Fruit fly (Drosophila melanogaster) whole organism, embryonic: ENCODE measurements around the gene VhaAC45RP.
A peak's percentile ranks its signal among the peaks of the same experiment; 100 is the strongest.

ENCODE experiments used
- Aef1 ChIP-seq: fragments of 200-800 bp; sonication (Bioruptor generic); IDR thresholded peaks from 3 replicates; pipeline ENCODE4 v1.3.6; 2022; ENCODE audit warnings: missing biosample characterization, missing genetic modification characterization
- Atf-2 ChIP-seq: fragments of 200-800 bp; sonication (Bioruptor generic); optimal IDR thresholded peaks from 2 replicates; lab custom pipeline; 2016; ENCODE audit warnings: missing biosample characterization, missing genetic modification characterization
- Bteb2 ChIP-seq: fragments of 200-800 bp; sonication (Bioruptor generic); optimal IDR thresholded peaks from 2 replicates; lab custom pipeline; 2016; ENCODE audit warnings: missing biosample characterization, missing genetic modification characterization
- CG10565 ChIP-seq: fragments of 200-800 bp; sonication (Bioruptor generic); optimal IDR thresholded peaks from 3 replicates; lab custom pipeline; 2016; ENCODE audit warnings: missing biosample characterization, mild to moderate bottlenecking, missing genetic modification characterization
- CG11247 ChIP-seq: fragments of 200-800 bp; sonication (Bioruptor generic); IDR thresholded peaks from 2 replicates; pipeline ENCODE4 v1.3.6; 2022; ENCODE audit warnings: missing biosample characterization, missing genetic modification characterization
- CG12155 ChIP-seq: fragments of 200-800 bp; sonication (Bioruptor generic); optimal IDR thresholded peaks from 3 replicates; lab custom pipeline; 2016; ENCODE audit warnings: missing biosample characterization, missing genetic modification characterization
- CG15011 ChIP-seq: fragments of 200-800 bp; sonication (Bioruptor generic); optimal IDR thresholded peaks from 3 replicates; lab custom pipeline; 2018; ENCODE audit warnings: missing biosample characterization, mild to moderate bottlenecking, missing genetic modification characterization
- CG17328 ChIP-seq: fragments of 200-800 bp; sonication (Bioruptor generic); IDR thresholded peaks from 2 replicates; pipeline ENCODE4 v1.3.6; 2022; ENCODE audit warnings: missing biosample characterization, missing genetic modification characterization
- CG17829 ChIP-seq: fragments of 200-800 bp; optimal IDR thresholded peaks from 2 replicates; lab custom pipeline; 2019; ENCODE audit warnings: missing biosample characterization, mild to moderate bottlenecking, missing genetic modification characterization, moderate library complexity
- CG18011 ChIP-seq: fragments of 200-800 bp; sonication (Bioruptor generic); optimal IDR thresholded peaks from 2 replicates; lab custom pipeline; 2017; ENCODE audit warnings: missing biosample characterization, missing genetic modification characterization, mild to moderate bottlenecking, moderate library complexity, missing genotype
- CG2889 ChIP-seq: fragments of 200-800 bp; sonication (Bioruptor generic); IDR thresholded peaks from 3 replicates; pipeline ENCODE4 v1.3.6; 2022; ENCODE audit warnings: missing biosample characterization, missing genetic modification characterization
- CG32532 ChIP-seq: fragments of 200-800 bp; sonication (Bioruptor generic); IDR thresholded peaks from 2 replicates; pipeline ENCODE4 v1.3.6; 2022; ENCODE audit warnings: missing biosample characterization, missing genetic modification characterization
- CG34224 ChIP-seq: fragments of 200-800 bp; sonication (Bioruptor generic); IDR thresholded peaks from 3 replicates; pipeline ENCODE4 v1.3.6; 2022; ENCODE audit warnings: missing biosample characterization, missing genetic modification characterization; ENCODE audit not compliant: partially characterized antibody
- CG43689 ChIP-seq: fragments of 200-800 bp; sonication (Bioruptor generic); IDR thresholded peaks from 2 replicates; pipeline ENCODE4 v1.3.6; 2022; ENCODE audit warnings: missing biosample characterization, missing genetic modification characterization
- CG7357 ChIP-seq: fragments of 200-800 bp; sonication (Bioruptor generic); IDR thresholded peaks from 3 replicates; pipeline ENCODE4 v1.3.6; 2022; ENCODE audit warnings: missing biosample characterization, missing genetic modification characterization
- CG7556 ChIP-seq: fragments of 200-800 bp; sonication (Bioruptor generic); optimal IDR thresholded peaks from 2 replicates; lab custom pipeline; 2017; ENCODE audit warnings: missing biosample characterization, mild to moderate bottlenecking, missing genetic modification characterization
- CG7963 ChIP-seq: fragments of 200-800 bp; sonication (Bioruptor generic); IDR thresholded peaks from 3 replicates; pipeline ENCODE4 v1.3.6; 2022; ENCODE audit warnings: missing biosample characterization, missing genetic modification characterization; ENCODE audit not compliant: partially characterized antibody
- CG9876 ChIP-seq: fragments of 200-800 bp; sonication (Bioruptor generic); optimal IDR thresholded peaks from 2 replicates; lab custom pipeline; 2016; ENCODE audit warnings: missing biosample characterization, missing genetic modification characterization
- CHES-1-like ChIP-seq: fragments of 200-800 bp; sonication (Bioruptor generic); optimal IDR thresholded peaks from 2 replicates; lab custom pipeline; 2016; ENCODE audit warnings: missing biosample characterization, missing genetic modification characterization
- CTCF ChIP-seq: fragments of 200-800 bp; sonication (Bioruptor generic); optimal IDR thresholded peaks from 2 replicates; lab custom pipeline; 2017; ENCODE audit warnings: missing biosample characterization, mild to moderate bottlenecking, missing genetic modification characterization, moderate library complexity
- Dll ChIP-seq: fragments of 200-800 bp; sonication (Bioruptor generic); IDR thresholded peaks from 4 replicates; pipeline ENCODE4 v1.3.6; 2022; ENCODE audit warnings: missing biosample characterization, missing genetic modification characterization; ENCODE audit not compliant: partially characterized antibody
- E2f1 ChIP-seq: fragments of 200-800 bp; sonication (Bioruptor generic); IDR thresholded peaks from 2 replicates; pipeline ENCODE4 v1.3.6; 2022; ENCODE audit warnings: missing biosample characterization, missing genetic modification characterization
- E2f2 ChIP-seq: fragments of 200-800 bp; sonication (Bioruptor generic); IDR thresholded peaks from 2 replicates; pipeline ENCODE4 v1.3.6; 2022; ENCODE audit warnings: missing biosample characterization, missing genetic modification characterization
- Hmr ChIP-seq: fragments of 200-800 bp; sonication (Bioruptor generic); optimal IDR thresholded peaks from 3 replicates; lab custom pipeline; 2017; ENCODE audit warnings: mild to moderate bottlenecking, missing biosample characterization, missing genetic modification reagents, missing genetic modification characterization
- Hr78 ChIP-seq, 2 experiments: fragments of 200-800 bp in 1 of 2; fragments of >200 bp in 1 of 2; sonication (Bioruptor generic) in 1 of 2; optimal IDR thresholded peaks; 2 replicates each; lab custom pipeline; 2017 to 2019; ENCODE audit warnings: missing biosample characterization in 2 of 2, missing genetic modification characterization in 2 of 2, mild to moderate bottlenecking in 1 of 2, moderate library complexity in 1 of 2
- Jarid2 ChIP-seq: fragments of 200-800 bp; sonication (Bioruptor generic); optimal IDR thresholded peaks from 3 replicates; lab custom pipeline; 2017; ENCODE audit warnings: mild to moderate bottlenecking, missing biosample characterization, missing genetic modification reagents, missing genetic modification characterization
- Lim3 ChIP-seq: fragments of 200-800 bp; sonication (Bioruptor generic); IDR thresholded peaks from 2 replicates; pipeline ENCODE4 v1.3.6; 2022; ENCODE audit warnings: missing biosample characterization, missing genetic modification characterization
- Meics ChIP-seq: fragments of 200-800 bp; sonication (Bioruptor generic); optimal IDR thresholded peaks from 2 replicates; lab custom pipeline; 2017; ENCODE audit warnings: missing biosample characterization, mild to moderate bottlenecking, missing genetic modification characterization
- NC2α ChIP-seq: fragments of 200-800 bp; sonication (Bioruptor generic); optimal IDR thresholded peaks from 2 replicates; lab custom pipeline; 2016; ENCODE audit warnings: missing biosample characterization, missing genetic modification characterization
- Neu2 ChIP-seq: fragments of 200-800 bp; sonication (Bioruptor generic); optimal IDR thresholded peaks from 3 replicates; lab custom pipeline; 2016; ENCODE audit warnings: missing biosample characterization, missing genetic modification characterization, borderline replicate concordance
- Oaz ChIP-seq: fragments of 200-800 bp; sonication (Bioruptor generic); IDR thresholded peaks from 2 replicates; pipeline ENCODE4 v1.3.6; 2022; ENCODE audit warnings: missing biosample characterization, missing genetic modification characterization
- Sox102F ChIP-seq: fragments of 200-800 bp; sonication (Bioruptor generic); optimal IDR thresholded peaks from 2 replicates; lab custom pipeline; 2018; ENCODE audit warnings: missing biosample characterization, mild to moderate bottlenecking, missing genetic modification characterization, moderate library complexity
- Usf ChIP-seq: fragments of 200-800 bp; sonication (Bioruptor generic); optimal IDR thresholded peaks from 2 replicates; lab custom pipeline; 2017; ENCODE audit warnings: missing genotype, missing biosample characterization, missing genetic modification characterization
- al ChIP-seq: fragments of 200-800 bp; sonication (Bioruptor generic); IDR thresholded peaks from 2 replicates; pipeline ENCODE4 v1.3.6; 2022; ENCODE audit warnings: missing biosample characterization, missing genetic modification characterization
- ato ChIP-seq: fragments of 200-800 bp; sonication (Bioruptor generic); IDR thresholded peaks from 2 replicates; pipeline ENCODE4 v1.3.6; 2022; ENCODE audit warnings: missing biosample characterization, missing genetic modification characterization; ENCODE audit not compliant: partially characterized antibody
- az2 ChIP-seq: fragments of 200-800 bp; sonication (Bioruptor generic); optimal IDR thresholded peaks from 3 replicates; lab custom pipeline; 2016; ENCODE audit warnings: missing biosample characterization, missing genetic modification characterization
- eyg ChIP-seq: fragments of 200-800 bp; sonication (Bioruptor generic); optimal IDR thresholded peaks from 3 replicates; lab custom pipeline; 2016; ENCODE audit warnings: missing biosample characterization, missing genetic modification characterization
- grn ChIP-seq: fragments of 200-800 bp; sonication (Bioruptor generic); optimal IDR thresholded peaks from 3 replicates; lab custom pipeline; 2017; ENCODE audit warnings: missing biosample characterization, missing genetic modification characterization
- knrl ChIP-seq: fragments of 200-800 bp; sonication (Bioruptor generic); IDR thresholded peaks from 3 replicates; pipeline ENCODE4 v1.3.6; 2022; ENCODE audit warnings: missing biosample characterization, missing genetic modification characterization; ENCODE audit not compliant: partially characterized antibody
- mirr ChIP-seq: fragments of 200-800 bp; sonication (Bioruptor generic); optimal IDR thresholded peaks from 3 replicates; lab custom pipeline; 2018; ENCODE audit warnings: missing biosample characterization, mild to moderate bottlenecking, missing genetic modification characterization
- nerfin-1 ChIP-seq: fragments of 200-800 bp; sonication (Bioruptor generic); optimal IDR thresholded peaks from 3 replicates; lab custom pipeline; 2019; ENCODE audit warnings: missing biosample characterization, mild to moderate bottlenecking, missing genetic modification characterization, moderate library complexity
- onecut ChIP-seq: fragments of 200-800 bp; sonication (Bioruptor generic); IDR thresholded peaks from 2 replicates; pipeline ENCODE4 v1.3.6; 2022; ENCODE audit warnings: missing biosample characterization, missing genetic modification characterization
- peb ChIP-seq: fragments of 200-800 bp; sonication (Bioruptor generic); IDR thresholded peaks from 2 replicates; pipeline ENCODE4 v1.3.6; 2022; ENCODE audit warnings: missing biosample characterization, missing genetic modification characterization
- repo ChIP-seq: fragments of 200-800 bp; sonication (Bioruptor generic); optimal IDR thresholded peaks from 2 replicates; lab custom pipeline; 2016; ENCODE audit warnings: missing biosample characterization, missing genetic modification characterization
- schlank ChIP-seq: fragments of 200-800 bp; sonication (Bioruptor generic); optimal IDR thresholded peaks from 2 replicates; lab custom pipeline; 2018; ENCODE audit warnings: missing biosample characterization, mild to moderate bottlenecking, missing genetic modification characterization
- sisA ChIP-seq: fragments of 200-800 bp; sonication (Bioruptor generic); IDR thresholded peaks from 2 replicates; pipeline ENCODE4 v1.3.6; 2022; ENCODE audit warnings: missing biosample characterization, missing genetic modification characterization
- tgo ChIP-seq: fragments of 200-800 bp; sonication (Bioruptor generic); IDR thresholded peaks from 3 replicates; pipeline ENCODE4 v1.3.6; 2022; ENCODE audit warnings: missing biosample characterization, missing genetic modification characterization
- twi ChIP-seq: fragments of 200-800 bp; optimal IDR thresholded peaks from 2 replicates; lab custom pipeline; 2019; ENCODE audit warnings: missing biosample characterization, mild to moderate bottlenecking, missing genetic modification characterization, moderate library complexity
- zfh2 ChIP-seq: fragments of 200-800 bp; sonication (Bioruptor generic); optimal IDR thresholded peaks from 2 replicates; lab custom pipeline; 2016; ENCODE audit warnings: missing biosample characterization, missing genetic modification characterization

Gene VhaAC45RP

DNA sequence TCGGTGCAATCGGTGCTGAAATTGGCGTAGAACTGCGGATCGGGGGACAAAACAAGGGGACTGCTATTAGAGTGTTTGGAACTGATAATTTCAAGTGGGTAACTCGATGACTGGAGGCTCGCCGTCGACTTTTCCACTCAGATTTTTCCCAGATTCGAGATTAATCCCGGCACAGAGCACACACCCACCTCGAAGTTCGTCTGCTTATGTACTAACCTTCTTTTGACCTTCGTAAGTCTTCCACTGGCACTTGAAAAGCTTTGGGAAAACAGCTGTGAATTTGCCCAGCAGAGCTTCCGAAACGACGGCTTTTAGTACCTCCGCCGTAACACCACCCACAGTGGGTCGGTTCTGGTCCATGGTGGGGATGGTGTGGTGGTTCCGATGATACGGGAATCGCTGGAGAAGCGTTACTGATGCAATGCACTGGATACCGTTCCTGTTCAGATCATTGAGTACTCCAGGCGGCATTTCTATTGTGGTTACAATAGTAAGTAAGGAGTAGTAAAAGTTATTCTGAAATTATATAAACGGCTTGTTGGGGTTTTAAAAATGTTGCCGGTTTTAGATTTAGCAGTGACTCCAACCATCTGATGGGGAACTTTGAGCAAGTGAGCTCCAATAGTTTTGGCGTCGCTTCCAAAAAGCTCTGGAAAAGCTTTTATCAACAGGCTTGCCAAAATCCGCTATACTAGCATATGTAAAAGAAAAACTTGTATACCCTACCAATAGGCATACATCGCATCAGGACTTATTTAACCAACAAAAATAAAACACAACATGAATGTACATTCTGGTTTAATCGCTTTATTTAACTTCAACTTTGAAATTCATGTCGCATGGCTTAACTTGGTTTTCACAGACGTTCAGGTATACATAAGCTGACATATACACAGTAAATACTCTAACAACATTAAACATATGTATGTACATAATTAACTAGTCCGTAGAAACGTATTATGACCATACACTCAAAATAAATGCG is 31.9 kb downstream of the VhaAC45RP start, which contains the start of gene Tpi (continued):
- TF ChIP-seq Hr78 (GFP tag; optimal IDR thresholded peaks at IDR 0.05; lab: Kevin White, UChicago) (peak in 1 of 2 experiments; percentile 73), CG43689 (GFP tag; lab: Robert Waterston, UW) (no peak), ato (GFP tag; lab: Robert Waterston, UW) (no peak), CG7963 (GFP tag; lab: Robert Waterston, UW) (no peak), CG12155 (GFP tag; lab: Kevin White, UChicago) (peak; percentile 1), Lim3 (no peak), Neu2 (no peak), NC2α (no peak), tgo (GFP tag; lab: Robert Waterston, UW) (peak; percentile 34; the same call in 1 of the 3 replicates), sisA (GFP tag; lab: Robert Waterston, UW) (no peak), az2 (GFP tag; lab: Kevin White, UChicago) (peak; percentile 41), CG7556 (GFP tag; lab: Kevin White, UChicago) (peak; percentile 25), CG7357 (GFP tag; lab: Robert Waterston, UW) (no peak), CG17328 (GFP tag; lab: Robert Waterston, UW) (0 out of 2 replicates have a peak, but pooled peaks have one; percentile 16), CG32532 (GFP tag; lab: Robert Waterston, UW) (peak; percentile 50; the same call in 1 of the 2 replicates), CG15011 (GFP tag; lab: Kevin White, UChicago) (no peak), CHES-1-like (GFP tag; lab: Kevin White, UChicago) (peak; percentile 17), Dll (GFP tag; lab: Robert Waterston, UW) (no peak), Usf (GFP tag; lab: Kevin White, UChicago) (no peak), knrl (no peak; the same call in 2 of the 3 replicates), CG34224 (GFP tag; lab: Robert Waterston, UW) (no peak), E2f1 (GFP tag; lab: Robert Waterston, UW) (no peak), Sox102F (GFP tag; lab: Kevin White, UChicago) (peak; percentile 50), CTCF (GFP tag; lab: Kevin White, UChicago) (peak; percentile 87), grn (GFP tag; lab: Kevin White, UChicago) (no peak), E2f2 (GFP tag; lab: Robert Waterston, UW) (peak; percentile 56; the same call in 1 of the 2 replicates), CG10565 (GFP tag; lab: Kevin White, UChicago) (no peak), Oaz (GFP tag; lab: Robert Waterston, UW) (no peak), mirr (GFP tag; lab: Kevin White, UChicago) (no peak), CG2889 (GFP tag; lab: Robert Waterston, UW) (no peak), schlank (tag; lab: Kevin White, UChicago) (no peak), CG18011 (peak; percentile 19), Jarid2 (GFP tag; lab: Kevin White, UChicago) (peak; percentile 65), onecut (GFP tag; lab: Robert Waterston, UW) (no peak), repo (GFP tag; lab: Kevin White, UChicago) (no peak), peb (GFP tag; lab: Robert Waterston, UW) (no peak), Atf-2 (no peak), Hmr (GFP tag; lab: Kevin White, UChicago) (peak; percentile 27), Meics (GFP tag; lab: Kevin White, UChicago) (peak; percentile 8), CG17829 (tag; lab: Kevin White, UChicago) (no peak), zfh2 (peak; percentile 62), CG9876 (GFP tag; lab: Kevin White, UChicago) (no peak), al (GFP tag; lab: Robert Waterston, UW) (no peak), CG11247 (no peak), Aef1 (no peak), nerfin-1 (tag; lab: Kevin White, UChicago) (no peak), eyg (GFP tag; lab: Kevin White, UChicago) (peak; percentile 22), Bteb2 (GFP tag; lab: Kevin White, UChicago) (peak; percentile 26), twi (tag; lab: Kevin White, UChicago) (no peak)
